Fruit fly (Drosophila melanogaster) whole organism, larva: ENCODE data around the gene CG14265.

Source experiments
- noc ChIP-seq: fragments of 200-800 bp; sonication (Bioruptor generic); optimal IDR thresholded peaks from 3 replicates; lab custom pipeline; 2019; ENCODE audit warnings: missing biosample characterization, mild to moderate bottlenecking, missing genetic modification characterization, moderate library complexity

CG14265 gene

DNA sequence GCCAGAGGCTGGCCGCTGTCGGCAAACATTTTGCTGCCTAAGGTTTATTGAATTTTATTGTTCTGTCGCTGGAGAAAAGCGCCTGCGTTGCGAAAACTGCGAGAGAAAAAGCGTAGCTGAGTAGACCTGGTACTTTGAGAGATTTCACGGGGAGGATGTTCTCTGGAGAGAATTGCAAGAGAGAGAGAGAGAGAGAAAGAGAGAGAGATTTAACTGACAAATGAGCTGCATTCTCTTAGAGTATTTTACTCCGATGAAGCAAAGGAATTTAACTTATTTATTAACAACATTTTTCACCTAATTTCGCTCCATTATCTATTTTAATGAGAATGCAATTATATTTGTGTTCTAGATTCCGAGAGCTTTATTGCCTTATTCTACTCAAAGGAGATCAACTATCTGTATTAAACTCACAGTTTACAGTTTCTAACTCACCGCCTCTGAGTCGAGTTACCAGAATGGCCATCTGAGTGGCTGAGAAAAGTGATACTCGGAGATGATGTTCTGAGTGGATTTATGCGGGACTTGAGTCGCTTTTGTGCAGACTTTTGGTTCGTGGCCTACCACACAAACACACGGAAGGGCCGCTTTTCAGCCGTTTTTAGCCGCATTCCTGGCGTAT is 45.5 kb downstream of the CG14265 start:
- no peak for TF ChIP-seq noc (tag; lab: Kevin White, UChicago)

DNA sequence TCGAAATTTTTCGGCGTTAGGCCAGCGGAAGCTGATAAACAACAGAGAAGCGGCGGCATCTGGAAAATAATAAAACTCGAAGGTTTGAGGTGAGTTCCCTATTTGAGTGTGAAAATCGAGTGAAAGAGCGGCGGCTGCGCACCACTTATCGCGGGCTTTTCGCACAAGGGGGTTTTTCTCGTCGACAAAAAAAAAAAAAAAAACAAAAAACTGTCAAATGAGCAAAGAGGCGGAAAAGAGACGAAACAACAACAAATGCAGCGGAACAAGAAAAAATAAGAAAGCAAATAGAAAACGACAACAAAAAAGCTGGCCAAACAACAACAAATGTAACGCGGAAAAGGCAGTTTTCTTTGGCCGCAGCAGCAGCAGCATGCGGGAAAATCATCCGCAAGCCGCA is 46.8 kb downstream of the CG14265 start:
- TF ChIP-seq noc (tag; lab: Kevin White, UChicago): no peak

DNA sequence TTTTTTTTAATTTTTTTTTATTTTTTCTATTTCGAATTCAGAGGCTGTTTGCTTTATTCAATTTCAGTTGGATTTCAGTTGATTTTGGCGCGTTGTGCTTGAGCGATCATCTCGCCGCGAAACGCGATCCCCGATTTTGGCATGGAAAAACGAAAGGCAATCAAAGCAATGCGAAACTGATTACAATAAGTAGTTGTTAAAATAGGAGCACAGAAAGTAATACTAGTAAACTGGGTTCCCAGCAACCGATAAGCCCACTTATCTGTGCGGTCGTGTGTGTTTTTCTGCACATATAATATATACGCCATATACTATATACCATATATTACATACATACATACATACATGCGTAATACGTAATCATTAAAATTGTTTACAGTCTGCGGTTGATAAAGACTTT is 47.3 kb downstream of the CG14265 start:
- no peak for TF ChIP-seq noc (tag; lab: Kevin White, UChicago)

DNA sequence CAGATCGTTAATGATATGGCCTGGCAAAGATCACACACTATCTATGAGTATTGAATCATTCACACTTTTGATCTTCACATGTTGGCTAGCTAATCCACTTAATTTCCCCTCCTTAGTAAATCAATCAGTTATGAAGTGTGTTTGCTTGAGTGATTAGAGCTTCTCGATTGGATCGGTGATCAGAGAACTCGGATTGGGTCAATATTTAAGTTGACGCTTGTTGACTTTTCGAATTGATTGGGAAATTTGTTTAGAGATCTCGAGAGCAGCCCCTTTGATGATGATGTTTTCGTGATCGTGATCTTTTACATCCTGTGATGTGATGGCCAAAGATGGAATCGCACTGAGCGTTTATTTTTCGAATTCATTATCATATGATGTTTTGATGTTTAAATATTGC is 48.1 kb downstream of the CG14265 start:
- TF ChIP-seq noc (tag; lab: Kevin White, UChicago): peak; percentile 13

DNA sequence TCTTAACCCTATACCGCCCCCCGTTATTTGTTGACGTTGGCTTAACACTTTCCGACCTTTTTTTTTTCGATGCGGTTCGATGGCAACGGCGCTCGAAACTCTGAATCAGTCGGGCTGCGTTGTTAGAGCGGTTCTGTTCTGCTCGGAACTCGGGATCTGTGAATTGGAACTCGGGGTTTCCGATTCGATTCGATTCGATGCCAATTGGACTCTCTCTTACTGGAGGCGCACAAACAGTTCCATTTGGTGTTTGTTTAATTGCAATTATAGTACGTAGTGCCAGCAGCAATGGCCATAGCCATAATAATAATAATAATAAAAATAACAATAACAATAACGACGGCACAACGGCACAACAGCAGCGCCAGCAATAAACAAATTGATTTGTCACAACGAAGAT is 48.9 kb downstream of the CG14265 start:
- no peak for TF ChIP-seq noc (tag; lab: Kevin White, UChicago)

DNA sequence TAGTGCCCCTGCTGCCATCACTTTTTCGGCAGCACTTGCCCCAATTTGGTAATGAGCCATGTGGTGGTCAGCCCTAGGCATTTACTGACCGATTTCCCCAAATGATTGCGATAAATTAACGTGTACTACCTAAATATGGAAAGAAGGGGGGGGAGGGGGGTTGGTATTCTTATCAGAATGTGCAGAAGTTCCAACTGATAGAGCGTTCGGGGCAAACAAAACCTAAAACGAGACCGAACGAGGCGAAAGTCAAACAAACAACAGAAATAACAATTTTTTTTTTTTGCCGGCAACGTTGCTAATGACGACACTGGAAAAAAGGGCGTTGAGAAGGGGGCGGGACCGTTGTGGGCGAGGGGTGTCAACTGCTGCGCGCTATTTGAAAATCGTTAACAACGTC is 49.9 kb downstream of the CG14265 start:
- no peak for TF ChIP-seq noc (tag; lab: Kevin White, UChicago)
